Worm (Caenorhabditis elegans): Measurements from ENCODE around the gene Y44A6D.1.

Y44A6D.1 gene

ce11 chrV:20778886-20779285 lies 10.9 kb downstream of the Y44A6D.1 start:
- TF ChIP-seq flt-1 (GFP tag; IDR thresholded peaks at IDR 0.05) (no peak), ref-1 (GFP tag; conservative IDR thresholded peaks at IDR 0.05) (no peak)

ce11 chrV:20778257-20778697 lies 11.6 kb downstream of the Y44A6D.1 start:
- no peak for TF ChIP-seq T22C8.4 (GFP tag; IDR thresholded peaks at IDR 0.05)
- peak; percentile 51; the same call in 1 of the 2 replicates for TF ChIP-seq flt-1 (GFP tag; IDR thresholded peaks at IDR 0.05)
- 0 out of 2 replicates have a peak, but pooled peaks have one; percentile 5 for TF ChIP-seq ztf-23 (GFP tag; IDR thresholded peaks at IDR 0.05)
- TF ChIP-seq med-1 (GFP tag; optimal IDR thresholded peaks at IDR 0.05; ENCODE audit: insufficient read depth) = no peak
- TF ChIP-seq ref-1 (GFP tag; conservative IDR thresholded peaks at IDR 0.05) = no peak
- peak; percentile 87 for TF ChIP-seq cog-1 (tag; optimal IDR thresholded peaks at IDR 0.05)
- no peak for TF ChIP-seq ztf-29 (GFP tag; IDR thresholded peaks at IDR 0.05)
- TF ChIP-seq klf-2 (GFP tag; conservative IDR thresholded peaks at IDR 0.05) = no peak
- no peak for TF ChIP-seq tab-1 (GFP tag; IDR thresholded peaks at IDR 0.05)

ce11 chrV:20776761-20777160 lies 13.1 kb downstream of the Y44A6D.1 start:
- TF ChIP-seq med-1 (GFP tag; optimal IDR thresholded peaks at IDR 0.05; ENCODE audit: insufficient read depth) (no peak), flt-1 (GFP tag; IDR thresholded peaks at IDR 0.05) (no peak), cog-1 (tag; optimal IDR thresholded peaks at IDR 0.05) (no peak), T22C8.4 (GFP tag; IDR thresholded peaks at IDR 0.05) (no peak), klf-2 (GFP tag; conservative IDR thresholded peaks at IDR 0.05) (no peak), ztf-23 (GFP tag; IDR thresholded peaks at IDR 0.05) (no peak)

- no peak for TF ChIP-seq ztf-29 (GFP tag; IDR thresholded peaks at IDR 0.05)
- TF ChIP-seq flt-1 (GFP tag; IDR thresholded peaks at IDR 0.05) = no peak
Measured at ce11 chrV:20775269-20775668, 14.6 kb downstream of the Y44A6D.1 start, which contains the start of gene F38A6.4. TSS of gene F38A6.4 (minus strand) at chrV:20775369.

ce11 chrV:20773647-20774046 lies 16.2 kb downstream of the Y44A6D.1 start, which contains the start of gene F38A6.5:
TSS of gene F38A6.5 (minus strand) at chrV:20773747.
- TF ChIP-seq ztf-29 (GFP tag; IDR thresholded peaks at IDR 0.05) = no peak
- TF ChIP-seq ref-1 (GFP tag; conservative IDR thresholded peaks at IDR 0.05) = no peak
- no peak for TF ChIP-seq flt-1 (GFP tag; IDR thresholded peaks at IDR 0.05)
- no peak for TF ChIP-seq med-1 (GFP tag; optimal IDR thresholded peaks at IDR 0.05; ENCODE audit: insufficient read depth)
- no peak for TF ChIP-seq tab-1 (GFP tag; IDR thresholded peaks at IDR 0.05)
- no peak for TF ChIP-seq T22C8.4 (GFP tag; IDR thresholded peaks at IDR 0.05)
- TF ChIP-seq cog-1 (tag; optimal IDR thresholded peaks at IDR 0.05) = no peak
- TF ChIP-seq ztf-23 (GFP tag; IDR thresholded peaks at IDR 0.05) = no peak
- no peak for TF ChIP-seq klf-2 (GFP tag; conservative IDR thresholded peaks at IDR 0.05)

- TF ChIP-seq ztf-23 (GFP tag; IDR thresholded peaks at IDR 0.05) (no peak), cog-1 (tag; optimal IDR thresholded peaks at IDR 0.05) (no peak), tab-1 (GFP tag; IDR thresholded peaks at IDR 0.05) (no peak), med-1 (GFP tag; optimal IDR thresholded peaks at IDR 0.05; ENCODE audit: insufficient read depth) (no peak), ref-1 (GFP tag; conservative IDR thresholded peaks at IDR 0.05) (no peak), T22C8.4 (GFP tag; IDR thresholded peaks at IDR 0.05) (no peak), klf-2 (GFP tag; conservative IDR thresholded peaks at IDR 0.05) (no peak), ztf-29 (GFP tag; IDR thresholded peaks at IDR 0.05) (no peak), flt-1 (GFP tag; IDR thresholded peaks at IDR 0.05) (no peak)
Measured at ce11 chrV:20771702-20772101, 18.1 kb downstream of the Y44A6D.1 start.

- TF ChIP-seq ref-1 (GFP tag; conservative IDR thresholded peaks at IDR 0.05) (no peak), klf-2 (GFP tag; conservative IDR thresholded peaks at IDR 0.05) (no peak), T22C8.4 (GFP tag; IDR thresholded peaks at IDR 0.05) (no peak), ztf-23 (GFP tag; IDR thresholded peaks at IDR 0.05) (no peak), tab-1 (GFP tag; IDR thresholded peaks at IDR 0.05) (no peak), flt-1 (GFP tag; IDR thresholded peaks at IDR 0.05) (no peak), cog-1 (tag; optimal IDR thresholded peaks at IDR 0.05) (no peak), ztf-29 (GFP tag; IDR thresholded peaks at IDR 0.05) (no peak), med-1 (GFP tag; optimal IDR thresholded peaks at IDR 0.05; ENCODE audit: insufficient read depth) (no peak)
Measured at ce11 chrV:20770846-20771245, 19.0 kb downstream of the Y44A6D.1 start.

ce11 chrV:20770061-20770460 lies 19.8 kb downstream of the Y44A6D.1 start, which contains the start of gene elp-1:
TSS of gene elp-1 (minus strand) at chrV:20770161.
- no peak for TF ChIP-seq ref-1 (GFP tag; conservative IDR thresholded peaks at IDR 0.05)

- TF ChIP-seq klf-2 (GFP tag; conservative IDR thresholded peaks at IDR 0.05) (no peak), ztf-29 (GFP tag; IDR thresholded peaks at IDR 0.05) (no peak), ref-1 (GFP tag; conservative IDR thresholded peaks at IDR 0.05) (no peak), cog-1 (tag; optimal IDR thresholded peaks at IDR 0.05) (no peak)
Measured at ce11 chrV:20763192-20763591, 26.6 kb downstream of the Y44A6D.1 start.

- no peak for TF ChIP-seq med-1 (GFP tag; optimal IDR thresholded peaks at IDR 0.05; ENCODE audit: insufficient read depth)
- TF ChIP-seq ztf-29 (GFP tag; IDR thresholded peaks at IDR 0.05) = no peak
Measured at ce11 chrV:20761758-20762157, 28.1 kb downstream of the Y44A6D.1 start.

- no peak for TF ChIP-seq med-1 (GFP tag; optimal IDR thresholded peaks at IDR 0.05; ENCODE audit: insufficient read depth)
- TF ChIP-seq klf-2 (GFP tag; conservative IDR thresholded peaks at IDR 0.05) = no peak
- TF ChIP-seq tab-1 (GFP tag; IDR thresholded peaks at IDR 0.05) = no peak
- no peak for TF ChIP-seq T22C8.4 (GFP tag; IDR thresholded peaks at IDR 0.05)
- no peak for TF ChIP-seq ztf-23 (GFP tag; IDR thresholded peaks at IDR 0.05)
- TF ChIP-seq ref-1 (GFP tag; conservative IDR thresholded peaks at IDR 0.05) = no peak
- TF ChIP-seq ztf-29 (GFP tag; IDR thresholded peaks at IDR 0.05) = no peak
- TF ChIP-seq flt-1 (GFP tag; IDR thresholded peaks at IDR 0.05) = no peak
- no peak for TF ChIP-seq cog-1 (tag; optimal IDR thresholded peaks at IDR 0.05)
Measured at ce11 chrV:20758106-20758505, 31.7 kb downstream of the Y44A6D.1 start.

Data from whole organism, midembryonic.